Worm (Caenorhabditis elegans) whole organism, mixed stage, embryonic: Measurements from ENCODE around the gene F20D6.11.

Experiments used
- elt-1 ChIP-seq: sonication (generic microtip); optimal IDR thresholded peaks from 2 replicates; lab custom pipeline; 2017; ENCODE audit warnings: missing genetic modification characterization, mild to moderate bottlenecking, missing compliant biosample characterization, antibody characterized with exemption, moderate library complexity, borderline replicate concordance; ENCODE audit not compliant: insufficient read depth
- elt-3 ChIP-seq: fragments of 150-350 bp; optimal IDR thresholded peaks from 2 replicates; lab custom pipeline; 2014; ENCODE audit warnings: missing biosample characterization, missing genetic modification characterization
- ham-2 ChIP-seq: fragments of 200-800 bp; sonication (Bioruptor generic); optimal IDR thresholded peaks from 2 replicates; lab custom pipeline; 2018; ENCODE audit warnings: mild to moderate bottlenecking, missing genetic modification characterization, missing compliant biosample characterization
- lin-13 ChIP-seq: fragments of 150-350 bp; optimal IDR thresholded peaks from 2 replicates; lab custom pipeline; 2014; ENCODE audit warnings: missing biosample characterization, missing genetic modification characterization
- lsy-2 ChIP-seq: fragments of 150-350 bp; optimal IDR thresholded peaks from 2 replicates; lab custom pipeline; 2014; ENCODE audit warnings: missing biosample characterization, missing genetic modification characterization
- mep-1 ChIP-seq: fragments of 150-350 bp; optimal IDR thresholded peaks from 2 replicates; lab custom pipeline; 2017; ENCODE audit warnings: missing biosample characterization, missing genetic modification reagents, missing genetic modification characterization, inconsistent platforms
- nhr-12 ChIP-seq: fragments of 150-350 bp; optimal IDR thresholded peaks from 2 replicates; lab custom pipeline; 2014; ENCODE audit warnings: missing biosample characterization, missing genetic modification characterization
- nhr-237 ChIP-seq: fragments of 150-350 bp; optimal IDR thresholded peaks from 2 replicates; lab custom pipeline; 2014; ENCODE audit warnings: missing biosample characterization, missing genetic modification characterization
- nhr-28 ChIP-seq: fragments of 150-350 bp; optimal IDR thresholded peaks from 2 replicates; lab custom pipeline; 2014; ENCODE audit warnings: missing biosample characterization, missing genetic modification characterization
- pha-4 ChIP-seq: fragments of 150-350 bp; optimal IDR thresholded peaks from 2 replicates; lab custom pipeline; 2018; ENCODE audit warnings: missing biosample characterization, missing genetic modification reagents, missing genetic modification characterization
- unc-39 ChIP-seq: fragments of 150-350 bp; optimal IDR thresholded peaks from 2 replicates; lab custom pipeline; 2014; ENCODE audit warnings: missing biosample characterization, missing genetic modification characterization
- unc-62 ChIP-seq: fragments of 150-350 bp; optimal IDR thresholded peaks from 2 replicates; lab custom pipeline; 2014; ENCODE audit warnings: missing biosample characterization, missing genetic modification reagents, missing genetic modification characterization
- zip-8 ChIP-seq: fragments of 150-350 bp; optimal IDR thresholded peaks from 2 replicates; lab custom pipeline; 2014; ENCODE audit warnings: missing biosample characterization, missing genetic modification characterization

ce11 chrV:8217661-8218265, 18.9 kb upstream of the F20D6.11 start, which contains the start of gene K07C11.8:
- no peak for TF ChIP-seq nhr-237 (tag; lab: Kevin White, UChicago)
- no peak for TF ChIP-seq nhr-12 (tag; lab: Kevin White, UChicago)
- no peak for TF ChIP-seq zip-8
- no peak for TF ChIP-seq lin-13 (tag; lab: Kevin White, UChicago)
- no peak for TF ChIP-seq lsy-2 (tag; lab: Kevin White, UChicago)
- TF ChIP-seq elt-3 (tag; lab: Kevin White, UChicago) = no peak
- TF ChIP-seq unc-62 = no peak
- TF ChIP-seq mep-1 (tag; lab: Kevin White, UChicago) = no peak
- TF ChIP-seq elt-1 (tag; lab: Kevin White, UChicago) = no peak
- TF ChIP-seq unc-39 = no peak
- no peak for TF ChIP-seq pha-4 (tag; lab: Kevin White, UChicago)
- TF ChIP-seq nhr-28 (tag; lab: Kevin White, UChicago) = no peak
- no peak for TF ChIP-seq ham-2
